Fruit fly (Drosophila melanogaster) Kc167 (cell line): ENCODE measurements around the gene CAH9.

Source experiments
- Myc ChIP-seq: fragments of >200 bp; optimal IDR thresholded peaks from 2 replicates; lab custom pipeline; 2017; ENCODE audit warnings: missing external identifiers
- Sin3A ChIP-seq: fragments of >200 bp; optimal IDR thresholded peaks from 2 replicates; lab custom pipeline; 2018; ENCODE audit warnings: missing external identifiers
- h ChIP-seq: fragments of >200 bp; optimal IDR thresholded peaks from 3 replicates; lab custom pipeline; 2018; ENCODE audit warnings: missing external identifiers
- insv ChIP-seq: fragments of >200 bp; optimal IDR thresholded peaks from 3 replicates; lab custom pipeline; 2018; ENCODE audit warnings: missing external identifiers
- psq ChIP-seq: fragments of >200 bp; optimal IDR thresholded peaks from 2 replicates; lab custom pipeline; 2017; ENCODE audit warnings: missing external identifiers
- ttk ChIP-seq: sonication (Bioruptor generic); optimal IDR thresholded peaks from 2 replicates; lab custom pipeline; 2017; ENCODE audit warnings: missing external identifiers

Gene CAH9

dm6 chr3R:27092263-27092662, 13.7 kb downstream of the CAH9 start:
- TF ChIP-seq psq (lab: Kevin White, UChicago) (no peak), ttk (no peak), h (lab: Kevin White, UChicago) (no peak), Myc (lab: Kevin White, UChicago) (no peak), insv (no peak), Sin3A (no peak)

- TF ChIP-seq psq (lab: Kevin White, UChicago) (no peak), Myc (lab: Kevin White, UChicago) (no peak), h (lab: Kevin White, UChicago) (no peak), Sin3A (no peak), insv (no peak), ttk (no peak)
Observed at dm6 chr3R:27091106-27091505, 14.9 kb downstream of the CAH9 start, which contains the start of gene Cpr97Eb. Gene Cpr97Eb (minus strand): TSS chr3R:27091130.

- TF ChIP-seq insv (no peak), psq (lab: Kevin White, UChicago) (no peak), ttk (no peak), Sin3A (no peak), Myc (lab: Kevin White, UChicago) (no peak), h (lab: Kevin White, UChicago) (no peak)
Observed at dm6 chr3R:27087549-27087948, 18.4 kb downstream of the CAH9 start, which contains the start of gene Cpr97Ea. Gene Cpr97Ea (minus strand): TSS chr3R:27087778.

- TF ChIP-seq h (lab: Kevin White, UChicago) = no peak
- TF ChIP-seq insv = no peak
- TF ChIP-seq Myc (lab: Kevin White, UChicago) = no peak
- TF ChIP-seq Sin3A = no peak
- no peak for TF ChIP-seq ttk
- TF ChIP-seq psq (lab: Kevin White, UChicago) = no peak
Observed at dm6 chr3R:27084528-27085052, 21.4 kb downstream of the CAH9 start.

- TF ChIP-seq insv (no peak), psq (lab: Kevin White, UChicago) (no peak), ttk (no peak)
Observed at dm6 chr3R:27082752-27083151, 23.2 kb downstream of the CAH9 start.

- TF ChIP-seq insv = no peak
- TF ChIP-seq psq (lab: Kevin White, UChicago) = no peak
- TF ChIP-seq Myc (lab: Kevin White, UChicago) = no peak
- TF ChIP-seq Sin3A = no peak
- no peak for TF ChIP-seq h (lab: Kevin White, UChicago)
- TF ChIP-seq ttk = no peak
Observed at dm6 chr3R:27076618-27077017, 29.4 kb downstream of the CAH9 start.

dm6 chr3R:27075694-27076093, 30.3 kb downstream of the CAH9 start, which contains the start of gene CG14257:
Gene CG14257 (plus strand): TSS chr3R:27075870.
- no peak for TF ChIP-seq ttk
- TF ChIP-seq h (lab: Kevin White, UChicago) = no peak
- TF ChIP-seq Sin3A = no peak
- TF ChIP-seq Myc (lab: Kevin White, UChicago) = no peak
- TF ChIP-seq psq (lab: Kevin White, UChicago) = no peak
- TF ChIP-seq insv = no peak

dm6 chr3R:27070906-27071498, 35.0 kb downstream of the CAH9 start:
- TF ChIP-seq psq (lab: Kevin White, UChicago) = no peak
- no peak for TF ChIP-seq h (lab: Kevin White, UChicago)
- no peak for TF ChIP-seq insv
- TF ChIP-seq Sin3A = no peak
- no peak for TF ChIP-seq ttk
- no peak for TF ChIP-seq Myc (lab: Kevin White, UChicago)

dm6 chr3R:27069810-27070625, 36.0 kb downstream of the CAH9 start, which contains the start of gene spz:
Gene spz (minus strand): TSS chr3R:27070070.
- TF ChIP-seq h (lab: Kevin White, UChicago) = no peak
- no peak for TF ChIP-seq Myc (lab: Kevin White, UChicago)
- no peak for TF ChIP-seq psq (lab: Kevin White, UChicago)
- TF ChIP-seq insv = no peak
- no peak for TF ChIP-seq Sin3A
- no peak for TF ChIP-seq ttk

- TF ChIP-seq insv (no peak), h (lab: Kevin White, UChicago) (no peak), ttk (no peak), psq (lab: Kevin White, UChicago) (no peak), Myc (lab: Kevin White, UChicago) (no peak), Sin3A (no peak)
Observed at dm6 chr3R:27069201-27069600, 36.8 kb downstream of the CAH9 start.

dm6 chr3R:27067362-27067761, 38.6 kb downstream of the CAH9 start:
- TF ChIP-seq Sin3A (no peak), ttk (no peak), Myc (lab: Kevin White, UChicago) (no peak), insv (no peak), psq (lab: Kevin White, UChicago) (no peak), h (lab: Kevin White, UChicago) (no peak)

dm6 chr3R:27065136-27065535, 40.8 kb downstream of the CAH9 start, which contains the start of gene CG43935:
Gene CG43935 (plus strand): TSS chr3R:27065436.
- TF ChIP-seq Sin3A = no peak

dm6 chr3R:27064099-27064498, 41.9 kb downstream of the CAH9 start, which contains the start of gene Nep5:
Gene Nep5 (minus strand): TSS chr3R:27064199.
- TF ChIP-seq Myc (lab: Kevin White, UChicago) = no peak
- TF ChIP-seq h (lab: Kevin White, UChicago) = no peak
- TF ChIP-seq insv = no peak
- TF ChIP-seq ttk = no peak
- no peak for TF ChIP-seq Sin3A
- no peak for TF ChIP-seq psq (lab: Kevin White, UChicago)
